Worm (Caenorhabditis elegans) whole organism, midembryonic: ENCODE data around the gene F27C8.3.

Experiments used
- T22C8.4 ChIP-seq: fragments of 200-800 bp; sonication (Bioruptor generic); IDR thresholded peaks from 2 replicates; pipeline ENCODE4 v1.3.6; 2022; ENCODE audit warnings: missing genetic modification characterization, missing compliant biosample characterization
- cog-1 ChIP-seq: sonication (generic microtip); optimal IDR thresholded peaks from 2 replicates; lab custom pipeline; 2016; ENCODE audit warnings: missing genetic modification characterization, missing compliant biosample characterization
- flt-1 ChIP-seq: fragments of 200-800 bp; sonication (Bioruptor generic); IDR thresholded peaks from 2 replicates; pipeline ENCODE4 v1.3.6; 2022; ENCODE audit warnings: missing genetic modification characterization, missing compliant biosample characterization
- klf-2 ChIP-seq: fragments of 200-800 bp; sonication (Bioruptor generic); conservative IDR thresholded peaks from 2 replicates; pipeline ENCODE4 v1.3.6; 2022; ENCODE audit warnings: missing genetic modification reagents, missing genetic modification characterization, missing compliant biosample characterization
- ref-1 ChIP-seq: fragments of 200-800 bp; sonication (Bioruptor generic); conservative IDR thresholded peaks from 2 replicates; pipeline ENCODE4 v1.3.6; 2022; ENCODE audit warnings: missing genetic modification reagents, missing genetic modification characterization, missing compliant biosample characterization
- tab-1 ChIP-seq: fragments of 200-800 bp; sonication (Bioruptor generic); IDR thresholded peaks from 2 replicates; pipeline ENCODE4 v1.3.6; 2022; ENCODE audit warnings: missing genetic modification characterization, missing compliant biosample characterization
- ztf-23 ChIP-seq: fragments of 200-800 bp; sonication (Bioruptor generic); IDR thresholded peaks from 2 replicates; pipeline ENCODE4 v1.3.6; 2022; ENCODE audit warnings: missing genetic modification reagents, missing genetic modification characterization, missing compliant biosample characterization

ce11 chrIV:9601595-9601994 lies 5.9 kb upstream of the F27C8.3 start, which contains the start of gene aat-1:
- TF ChIP-seq tab-1 (GFP tag; lab: Robert Waterston, UW) (no peak), T22C8.4 (no peak), cog-1 (tag; lab: Kevin White, UChicago) (no peak), flt-1 (no peak), ztf-23 (no peak), klf-2 (GFP tag; lab: Robert Waterston, UW) (no peak), ref-1 (no peak)
